Worm (Caenorhabditis elegans) whole organism, L1 larva: Measurements from ENCODE around the gene tag-191.

Source experiments
- C34B4.2 ChIP-seq: sonication (generic microtip); optimal IDR thresholded peaks from 2 replicates; lab custom pipeline; 2017; ENCODE audit warnings: mild to moderate bottlenecking, missing genetic modification characterization, missing compliant biosample characterization
- Y116A8C.19 ChIP-seq: sonication (generic microtip); optimal IDR thresholded peaks from 2 replicates; lab custom pipeline; 2016; ENCODE audit warnings: missing compliant biosample characterization, missing genetic modification characterization, borderline replicate concordance
- aha-1 ChIP-seq: fragments of 150-350 bp; optimal IDR thresholded peaks from 2 replicates; lab custom pipeline; 2014; ENCODE audit warnings: missing biosample characterization, missing genetic modification characterization
- ama-1 ChIP-seq: fragments of 150-350 bp; optimal IDR thresholded peaks from 2 replicates; lab custom pipeline; 2014
- ces-1 ChIP-seq: fragments of 150-350 bp; optimal IDR thresholded peaks from 2 replicates; lab custom pipeline; 2014; ENCODE audit warnings: missing biosample characterization, missing genetic modification reagents, missing genetic modification characterization
- dsc-1 ChIP-seq: sonication (generic microtip); optimal IDR thresholded peaks from 2 replicates; lab custom pipeline; 2016; ENCODE audit warnings: mild to moderate bottlenecking, missing genetic modification characterization, missing compliant biosample characterization
- efl-1 ChIP-seq, 4 experiments: fragments of 150-350 bp; optimal IDR thresholded peaks in 3 of 4; peaks in 1 of 4; 1 replicate in 1 of 4; 2 replicates in 3 of 4; lab custom pipeline; 2014; ENCODE audit warnings: missing biosample characterization in 2 of 4, missing genetic modification characterization in 2 of 4, missing genetic modification reagents in 2 of 4
- efl-3 ChIP-seq: fragments of 200-800 bp; sonication (Bioruptor generic); optimal IDR thresholded peaks from 2 replicates; lab custom pipeline; 2018; ENCODE audit warnings: mild to moderate bottlenecking, missing genetic modification characterization, missing compliant biosample characterization
- egl-13 ChIP-seq: sonication (generic microtip); optimal IDR thresholded peaks from 2 replicates; lab custom pipeline; 2016; ENCODE audit warnings: missing genotype, missing genetic modification reagents, missing genetic modification characterization, missing compliant biosample characterization
- elt-3 ChIP-seq, 6 experiments: fragments of 150-350 bp in 1 of 6; sonication (generic microtip); optimal IDR thresholded peaks; 2 replicates each; lab custom pipeline; 2017 to 2018; ENCODE audit warnings: missing biosample characterization in 6 of 6, missing genetic modification characterization in 6 of 6, inconsistent platforms in 1 of 6
- ets-5 ChIP-seq: fragments of 200-800 bp; sonication (Bioruptor generic); IDR thresholded peaks from 2 replicates; pipeline ENCODE4 v1.3.6; 2022; ENCODE audit warnings: missing genetic modification characterization, missing compliant biosample characterization
- fkh-10 ChIP-seq: sonication (generic microtip); optimal IDR thresholded peaks from 2 replicates; lab custom pipeline; 2017; ENCODE audit warnings: missing biosample characterization, missing genetic modification reagents, missing genetic modification characterization
- fkh-8 ChIP-seq: sonication (generic microtip); optimal IDR thresholded peaks from 2 replicates; lab custom pipeline; 2016; ENCODE audit warnings: mild to moderate bottlenecking, missing genetic modification characterization, missing compliant biosample characterization
- hlh-17 ChIP-seq: fragments of 200-800 bp; sonication (Bioruptor generic); optimal IDR thresholded peaks from 2 replicates; lab custom pipeline; 2018; ENCODE audit warnings: missing genetic modification characterization, mild to moderate bottlenecking, missing compliant biosample characterization, moderate library complexity, borderline replicate concordance
- irx-1 ChIP-seq: sonication (generic microtip); optimal IDR thresholded peaks from 2 replicates; lab custom pipeline; 2016; ENCODE audit warnings: missing genetic modification characterization, missing compliant biosample characterization
- isw-1 ChIP-seq: fragments of 200-800 bp; sonication (Bioruptor generic); IDR thresholded peaks from 2 replicates; pipeline ENCODE4 v1.3.6; 2022; ENCODE audit warnings: missing genetic modification characterization, missing compliant biosample characterization
- jun-1 ChIP-seq: fragments of 150-350 bp; optimal IDR thresholded peaks from 2 replicates; lab custom pipeline; 2014; ENCODE audit warnings: missing biosample characterization, missing genetic modification reagents, missing genetic modification characterization
- lin-13 ChIP-seq: fragments of 150-350 bp; optimal IDR thresholded peaks from 2 replicates; lab custom pipeline; 2014; ENCODE audit warnings: missing biosample characterization, missing genetic modification reagents, missing genetic modification characterization
- lin-15B ChIP-seq: fragments of 150-350 bp; sonication (generic microtip); optimal IDR thresholded peaks from 3 replicates; lab custom pipeline; 2014; ENCODE audit warnings: missing biosample characterization, missing genetic modification characterization
- lin-39 ChIP-seq: fragments of 150-350 bp; optimal IDR thresholded peaks from 2 replicates; lab custom pipeline; 2014; ENCODE audit warnings: missing biosample characterization, missing genetic modification reagents, missing genetic modification characterization
- mdl-1 ChIP-seq, 2 experiments: fragments of 150-350 bp; optimal IDR thresholded peaks; 2 replicates each; lab custom pipeline; 2014 to 2017; ENCODE audit warnings: missing biosample characterization in 2 of 2, missing genetic modification characterization in 2 of 2, inconsistent platforms in 1 of 2
- mef-2 ChIP-seq: fragments of 150-350 bp; optimal IDR thresholded peaks from 2 replicates; lab custom pipeline; 2014; ENCODE audit warnings: missing biosample characterization, missing genetic modification characterization
- nhr-19 ChIP-seq: fragments of 200-800 bp; sonication (Bioruptor generic); conservative IDR thresholded peaks from 2 replicates; pipeline ENCODE4 v1.3.6; 2022; ENCODE audit warnings: missing genetic modification characterization, missing compliant biosample characterization
- nhr-20 ChIP-seq: sonication (generic microtip); optimal IDR thresholded peaks from 2 replicates; lab custom pipeline; 2016; ENCODE audit warnings: mild to moderate bottlenecking, missing genetic modification characterization, missing compliant biosample characterization
- nhr-237 ChIP-seq: fragments of 150-350 bp; optimal IDR thresholded peaks from 2 replicates; lab custom pipeline; 2014; ENCODE audit warnings: missing biosample characterization, missing genetic modification characterization
- nhr-47 ChIP-seq: sonication (generic microtip); optimal IDR thresholded peaks from 2 replicates; lab custom pipeline; 2016; ENCODE audit warnings: mild to moderate bottlenecking, missing genetic modification characterization, moderate library complexity, missing compliant biosample characterization
- nhr-71 ChIP-seq: sonication (generic microtip); optimal IDR thresholded peaks from 2 replicates; lab custom pipeline; 2016; ENCODE audit warnings: mild to moderate bottlenecking, missing genetic modification characterization, moderate library complexity, missing compliant biosample characterization
- nhr-76 ChIP-seq: sonication (generic microtip); optimal IDR thresholded peaks from 2 replicates; lab custom pipeline; 2017; ENCODE audit warnings: missing biosample characterization, missing genetic modification characterization
- pax-3 ChIP-seq: fragments of 200-800 bp; sonication (Bioruptor generic); optimal IDR thresholded peaks from 2 replicates; lab custom pipeline; 2018; ENCODE audit warnings: mild to moderate bottlenecking, missing genetic modification characterization, moderate library complexity, missing compliant biosample characterization
- sox-4 ChIP-seq: sonication (generic microtip); optimal IDR thresholded peaks from 2 replicates; lab custom pipeline; 2016; ENCODE audit warnings: missing genetic modification characterization, missing compliant biosample characterization
- swsn-7 ChIP-seq: sonication (generic microtip); optimal IDR thresholded peaks from 2 replicates; lab custom pipeline; 2016; ENCODE audit warnings: missing genetic modification characterization, missing compliant biosample characterization
- tlp-1 ChIP-seq: fragments of 150-350 bp; optimal IDR thresholded peaks from 2 replicates; lab custom pipeline; 2014; ENCODE audit warnings: missing biosample characterization, missing genetic modification characterization
- unc-130 ChIP-seq: fragments of 150-350 bp; optimal IDR thresholded peaks from 2 replicates; lab custom pipeline; 2017; ENCODE audit warnings: missing biosample characterization, missing genetic modification characterization, inconsistent platforms
- unc-30 ChIP-seq: sonication (generic microtip); optimal IDR thresholded peaks from 2 replicates; lab custom pipeline; 2017; ENCODE audit warnings: missing biosample characterization, missing genetic modification characterization
- unc-62 ChIP-seq: fragments of 150-350 bp; optimal IDR thresholded peaks from 2 replicates; lab custom pipeline; 2014; ENCODE audit warnings: missing biosample characterization, missing genetic modification reagents, missing genetic modification characterization
- unc-86 ChIP-seq: sonication (generic microtip); optimal IDR thresholded peaks from 2 replicates; lab custom pipeline; 2016; ENCODE audit warnings: missing genetic modification characterization, missing compliant biosample characterization
- unc-98 ChIP-seq: fragments of 200-800 bp; sonication (Bioruptor generic); IDR thresholded peaks from 2 replicates; pipeline ENCODE4 v1.3.6; 2022; ENCODE audit warnings: missing genetic modification characterization, missing compliant biosample characterization
- xbp-1 ChIP-seq: sonication (generic microtip); optimal IDR thresholded peaks from 2 replicates; lab custom pipeline; 2016; ENCODE audit warnings: missing genetic modification characterization, missing compliant biosample characterization
- zag-1 ChIP-seq: fragments of 150-350 bp; optimal IDR thresholded peaks from 2 replicates; lab custom pipeline; 2014; ENCODE audit warnings: missing biosample characterization, missing genetic modification characterization
- ztf-11 ChIP-seq, 2 experiments: sonication (generic microtip); optimal IDR thresholded peaks; 2 replicates each; lab custom pipeline; 2016 to 2017; ENCODE audit warnings: missing genetic modification characterization in 2 of 2, missing biosample characterization in 1 of 2, missing compliant biosample characterization in 1 of 2
- ztf-4 ChIP-seq: fragments of 150-350 bp; optimal IDR thresholded peaks from 2 replicates; lab custom pipeline; 2014; ENCODE audit warnings: missing biosample characterization, missing genetic modification characterization

tag-191 gene

ce11 chrV:14539355-14539754 lies 3.2 kb upstream of the tag-191 start:
- no peak for TF ChIP-seq unc-98 (GFP tag; lab: Robert Waterston, UW)
- peak; percentile 64 for TF ChIP-seq nhr-20 (tag; lab: Kevin White, UChicago)

DNA sequence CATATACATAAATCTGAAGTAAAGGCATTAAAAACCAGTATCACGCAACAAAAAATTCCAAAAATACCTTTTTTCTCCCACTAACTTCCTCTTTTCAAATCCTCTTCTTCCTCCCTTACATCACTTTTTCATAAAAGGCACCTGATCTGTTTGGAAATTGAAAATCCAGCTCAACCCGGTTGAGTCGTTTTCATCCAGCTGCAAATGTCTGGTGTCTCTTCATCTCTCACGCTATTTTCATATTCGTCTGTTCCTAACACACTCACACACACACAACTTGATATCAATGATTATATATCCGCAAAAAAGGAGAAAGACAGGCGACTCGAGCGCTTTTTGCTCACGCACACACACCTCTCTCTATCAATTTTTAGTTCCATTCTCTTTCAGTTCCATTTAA lies 3.8 kb downstream of the tag-191 start:
- TF ChIP-seq ztf-4 (tag; lab: Kevin White, UChicago): no peak
- TF ChIP-seq dsc-1 (tag; lab: Kevin White, UChicago): peak; percentile 52
- no peak for TF ChIP-seq hlh-17 (GFP tag; lab: Kevin White, UChicago)
- TF ChIP-seq unc-130: no peak
- peak; percentile 29 for TF ChIP-seq nhr-47 (tag; lab: Kevin White, UChicago)
- peak; percentile 83 for TF ChIP-seq fkh-8
- TF ChIP-seq swsn-7 (tag; lab: Kevin White, UChicago): no peak
- peak; percentile 71 for TF ChIP-seq pax-3 (tag; lab: Kevin White, UChicago)
- TF ChIP-seq ama-1 (lab: Kevin White, UChicago): no peak
- TF ChIP-seq efl-1 (optimal IDR thresholded peaks at IDR 0.05; lab: Kevin White, UChicago): no peak
- peak in 1 of 2 experiments; percentile 18 for TF ChIP-seq efl-1 (GFP tag; optimal IDR thresholded peaks at IDR 0.05 in 1 of 2; lab: Kevin White, UChicago)

ce11 chrV:14530813-14531212 lies 5.4 kb downstream of the tag-191 start, which contains the start of gene kcnl-4:
kcnl-4 (plus strand) TSS chrV:14531113.
- TF ChIP-seq irx-1 (tag; lab: Kevin White, UChicago) (no peak), fkh-10 (GFP tag; lab: Kevin White, UChicago) (no peak), lin-13 (GFP tag; lab: Kevin White, UChicago) (no peak), lin-39 (tag; lab: Kevin White, UChicago) (no peak), Y116A8C.19 (tag; lab: Kevin White, UChicago) (no peak), egl-13 (tag; lab: Kevin White, UChicago) (no peak), isw-1 (GFP tag; lab: Robert Waterston, UW) (no peak), ztf-11 (tag; optimal IDR thresholded peaks at IDR 0.05; lab: Kevin White, UChicago) (no peak), nhr-76 (no peak), xbp-1 (tag; lab: Kevin White, UChicago) (no peak), elt-3 (tag; optimal IDR thresholded peaks at IDR 0.05; lab: Kevin White, UChicago) (no peak), ets-5 (GFP tag; lab: Robert Waterston, UW) (no peak), efl-3 (GFP tag; lab: Kevin White, UChicago) (no peak), nhr-71 (no peak), C34B4.2 (tag; lab: Kevin White, UChicago) (no peak), jun-1 (no peak), unc-86 (tag; lab: Kevin White, UChicago) (no peak), aha-1 (tag; lab: Kevin White, UChicago) (no peak), mdl-1 (tag; optimal IDR thresholded peaks at IDR 0.05; lab: Kevin White, UChicago) (no peak)

ce11 chrV:14527210-14527609 lies 9.0 kb downstream of the tag-191 start:
- TF ChIP-seq unc-62 (GFP tag; lab: Kevin White, UChicago) (no peak), ets-5 (GFP tag; lab: Robert Waterston, UW) (no peak), egl-13 (tag; lab: Kevin White, UChicago) (no peak), Y116A8C.19 (tag; lab: Kevin White, UChicago) (no peak), ces-1 (GFP tag; lab: Kevin White, UChicago) (no peak), nhr-19 (GFP tag; lab: Robert Waterston, UW) (no peak)

- TF ChIP-seq unc-30 (no peak), sox-4 (tag; lab: Kevin White, UChicago) (no peak), zag-1 (tag; lab: Kevin White, UChicago) (no peak), nhr-237 (no peak), lin-13 (GFP tag; lab: Kevin White, UChicago) (no peak), mef-2 (no peak), lin-15B (tag; lab: Kevin White, UChicago) (no peak), fkh-8 (no peak), ama-1 (lab: Kevin White, UChicago) (no peak), egl-13 (tag; lab: Kevin White, UChicago) (no peak), elt-3 (tag; optimal IDR thresholded peaks at IDR 0.05; lab: Kevin White, UChicago) (no peak), tlp-1 (tag; lab: Kevin White, UChicago) (no peak)
Observed at ce11 chrV:14525089-14525488, 11.1 kb downstream of the tag-191 start, which contains the start of gene hda-1. hda-1 (plus strand) TSS chrV:14525389.
